Fruit fly (Drosophila melanogaster) whole organism, adult: ENCODE data around the gene Nab2.

ENCODE experiments used
- CG11617 ChIP-seq: fragments of 200-800 bp; sonication (Bioruptor generic); optimal IDR thresholded peaks from 2 replicates; lab custom pipeline; 2017; ENCODE audit warnings: mild to moderate bottlenecking, missing biosample characterization, missing genetic modification reagents, missing genetic modification characterization
- CG14711 ChIP-seq: fragments of 200-800 bp; sonication (Bioruptor generic); optimal IDR thresholded peaks from 2 replicates; lab custom pipeline; 2018; ENCODE audit warnings: missing biosample characterization, mild to moderate bottlenecking, missing genetic modification characterization, moderate library complexity
- CG1620 ChIP-seq: fragments of 200-800 bp; sonication (Bioruptor generic); optimal IDR thresholded peaks from 2 replicates; lab custom pipeline; 2016; ENCODE audit warnings: missing biosample characterization, missing genetic modification characterization
- CG7045 ChIP-seq: fragments of 200-800 bp; sonication (Bioruptor generic); optimal IDR thresholded peaks from 2 replicates; lab custom pipeline; 2017; ENCODE audit warnings: missing biosample characterization, mild to moderate bottlenecking, missing genetic modification characterization
- Crg-1 ChIP-seq: fragments of 200-800 bp; sonication (Bioruptor generic); optimal IDR thresholded peaks from 2 replicates; lab custom pipeline; 2016; ENCODE audit warnings: missing biosample characterization, missing genetic modification characterization
- Mnt ChIP-seq: fragments of 200-800 bp; sonication (Bioruptor generic); optimal IDR thresholded peaks from 2 replicates; lab custom pipeline; 2016; ENCODE audit warnings: missing biosample characterization, mild to moderate bottlenecking, missing genetic modification characterization
- bab1 ChIP-seq: fragments of 200-800 bp; sonication (Bioruptor generic); optimal IDR thresholded peaks from 3 replicates; lab custom pipeline; 2019; ENCODE audit warnings: missing biosample characterization, mild to moderate bottlenecking, missing genetic modification characterization, moderate library complexity
- cic ChIP-seq: fragments of 200-800 bp; sonication (Bioruptor generic); optimal IDR thresholded peaks from 2 replicates; lab custom pipeline; 2017; ENCODE audit warnings: missing biosample characterization, mild to moderate bottlenecking, missing genetic modification characterization, moderate library complexity
- cnc ChIP-seq, 2 experiments: fragments of >200 bp; optimal IDR thresholded peaks; 2 replicates each; lab custom pipeline; 2017
- pad ChIP-seq: fragments of 200-800 bp; sonication (Bioruptor generic); optimal IDR thresholded peaks from 3 replicates; lab custom pipeline; 2017; ENCODE audit warnings: missing biosample characterization, missing genetic modification characterization, mild to moderate bottlenecking, moderate library complexity, missing genetic modification reagents
- tj ChIP-seq: fragments of 200-800 bp; sonication (Bioruptor generic); optimal IDR thresholded peaks from 3 replicates; lab custom pipeline; 2017; ENCODE audit warnings: missing biosample characterization, mild to moderate bottlenecking, missing genetic modification characterization, moderate library complexity

- TF ChIP-seq CG14711 (tag; lab: Kevin White, UChicago) (no peak), bab1 (GFP tag; lab: Kevin White, UChicago) (no peak), CG1620 (GFP tag; lab: Kevin White, UChicago) (no peak), tj (no peak), Mnt (GFP tag; lab: Kevin White, UChicago) (no peak), cic (peak; percentile 64), cnc (optimal IDR thresholded peaks at IDR 0.05; lab: Kevin White, UChicago) (no peak), Crg-1 (GFP tag; lab: Kevin White, UChicago) (no peak), pad (no peak), CG11617 (GFP tag; lab: Kevin White, UChicago) (no peak), CG7045 (no peak)
Observed at dm6 chr3R:24296913-24297312, 21.3 kb downstream of the Nab2 start.
